Worm (Caenorhabditis elegans) whole organism, late embryonic: ENCODE measurements around the gene F56A8.5.
A peak's percentile ranks its signal among the peaks of the same experiment; 100 is the strongest.

Experiments used
- C08G9.2 ChIP-seq: sonication (generic microtip); optimal IDR thresholded peaks from 2 replicates; lab custom pipeline; 2016; ENCODE audit warnings: mild to moderate bottlenecking, missing genetic modification characterization, moderate library complexity, missing compliant biosample characterization
- C38D4.7 ChIP-seq: fragments of 200-800 bp; sonication (Bioruptor generic); optimal IDR thresholded peaks from 2 replicates; lab custom pipeline; 2018; ENCODE audit warnings: mild to moderate bottlenecking, missing genetic modification characterization, moderate library complexity, missing compliant biosample characterization
- F13H6.1 ChIP-seq: sonication (generic microtip); optimal IDR thresholded peaks from 2 replicates; lab custom pipeline; 2016; ENCODE audit warnings: missing genetic modification characterization, missing compliant biosample characterization
- K02D7.2 ChIP-seq: sonication (generic microtip); optimal IDR thresholded peaks from 2 replicates; lab custom pipeline; 2017; ENCODE audit warnings: mild to moderate bottlenecking, missing genetic modification characterization, missing compliant biosample characterization
- Y22D7AL.16 ChIP-seq: sonication (generic microtip); optimal IDR thresholded peaks from 2 replicates; lab custom pipeline; 2016; ENCODE audit warnings: missing genetic modification characterization, missing compliant biosample characterization
- ceh-14 ChIP-seq: sonication (generic microtip); optimal IDR thresholded peaks from 2 replicates; lab custom pipeline; 2016; ENCODE audit warnings: missing genotype, missing genetic modification characterization, missing compliant biosample characterization
- ceh-18 ChIP-seq: sonication (generic microtip); optimal IDR thresholded peaks from 2 replicates; lab custom pipeline; 2016; ENCODE audit warnings: missing genetic modification characterization, missing compliant biosample characterization
- ceh-2 ChIP-seq: sonication (generic microtip); optimal IDR thresholded peaks from 2 replicates; lab custom pipeline; 2016; ENCODE audit warnings: missing genotype, missing genetic modification characterization, missing compliant biosample characterization
- ceh-24 ChIP-seq: sonication (generic microtip); optimal IDR thresholded peaks from 2 replicates; lab custom pipeline; 2016; ENCODE audit warnings: mild to moderate bottlenecking, missing genetic modification characterization, missing compliant biosample characterization
- ceh-31 ChIP-seq: sonication (generic microtip); optimal IDR thresholded peaks from 2 replicates; lab custom pipeline; 2016; ENCODE audit warnings: missing genetic modification characterization, missing compliant biosample characterization
- ceh-34 ChIP-seq: sonication (generic microtip); optimal IDR thresholded peaks from 2 replicates; lab custom pipeline; 2016; ENCODE audit warnings: mild to moderate bottlenecking, missing genetic modification characterization, missing compliant biosample characterization
- ceh-45 ChIP-seq: fragments of 200-800 bp; sonication (Bioruptor generic); IDR thresholded peaks from 2 replicates; pipeline ENCODE4 v1.3.6; 2022; ENCODE audit warnings: missing genetic modification reagents, missing genetic modification characterization, missing compliant biosample characterization
- ceh-48 ChIP-seq: sonication (generic microtip); optimal IDR thresholded peaks from 2 replicates; lab custom pipeline; 2016; ENCODE audit warnings: missing genetic modification characterization, inconsistent platforms, missing compliant biosample characterization
- che-1 ChIP-seq: sonication (generic microtip); optimal IDR thresholded peaks from 2 replicates; lab custom pipeline; 2016; ENCODE audit warnings: mild to moderate bottlenecking, missing genetic modification characterization, missing compliant biosample characterization
- dmd-4 ChIP-seq: sonication (generic microtip); optimal IDR thresholded peaks from 2 replicates; lab custom pipeline; 2016; ENCODE audit warnings: borderline replicate concordance, missing genetic modification characterization, missing compliant biosample characterization
- elt-2 ChIP-seq: sonication (generic microtip); optimal IDR thresholded peaks from 2 replicates; lab custom pipeline; 2016; ENCODE audit warnings: missing genetic modification reagents, missing genetic modification characterization, missing compliant biosample characterization
- ets-4 ChIP-seq: sonication (generic microtip); optimal IDR thresholded peaks from 2 replicates; lab custom pipeline; 2016; ENCODE audit warnings: missing genetic modification characterization, missing compliant biosample characterization
- eyg-1 ChIP-seq: sonication (generic microtip); optimal IDR thresholded peaks from 2 replicates; lab custom pipeline; 2016; ENCODE audit warnings: missing genotype, missing genetic modification characterization, missing compliant biosample characterization
- fax-1 ChIP-seq: sonication (generic microtip); optimal IDR thresholded peaks from 2 replicates; lab custom pipeline; 2016; ENCODE audit warnings: missing genotype, missing genetic modification characterization, missing compliant biosample characterization
- fkh-10 ChIP-seq: fragments of 150-350 bp; optimal IDR thresholded peaks from 2 replicates; lab custom pipeline; 2014; ENCODE audit warnings: missing biosample characterization, missing genetic modification reagents, missing genetic modification characterization
- fkh-6 ChIP-seq: sonication (generic microtip); optimal IDR thresholded peaks from 2 replicates; lab custom pipeline; 2016; ENCODE audit warnings: missing genetic modification characterization, missing compliant biosample characterization
- hlh-13 ChIP-seq: fragments of 200-800 bp; sonication (Bioruptor generic); optimal IDR thresholded peaks from 2 replicates; lab custom pipeline; 2018; ENCODE audit warnings: mild to moderate bottlenecking, missing genetic modification characterization, missing compliant biosample characterization
- lin-11 ChIP-seq: fragments of 200-800 bp; sonication (Bioruptor generic); optimal IDR thresholded peaks from 2 replicates; lab custom pipeline; 2018; ENCODE audit warnings: mild to moderate bottlenecking, missing genetic modification characterization, missing compliant biosample characterization
- nfya-1 ChIP-seq: sonication (generic microtip); optimal IDR thresholded peaks from 2 replicates; lab custom pipeline; 2017; ENCODE audit warnings: missing genetic modification characterization, mild to moderate bottlenecking, missing compliant biosample characterization, antibody characterized with exemption, moderate library complexity
- nhr-11 ChIP-seq: fragments of 150-350 bp; optimal IDR thresholded peaks from 2 replicates; lab custom pipeline; 2014; ENCODE audit warnings: missing biosample characterization, missing genetic modification characterization
- npax-4 ChIP-seq: sonication (generic microtip); optimal IDR thresholded peaks from 2 replicates; lab custom pipeline; 2016; ENCODE audit warnings: missing genetic modification characterization, missing compliant biosample characterization
- odd-2 ChIP-seq: sonication (generic microtip); optimal IDR thresholded peaks from 2 replicates; lab custom pipeline; 2017; ENCODE audit warnings: antibody characterized with exemption, mild to moderate bottlenecking, missing genetic modification characterization, missing compliant biosample characterization
- pax-1 ChIP-seq: fragments of 150-350 bp; optimal IDR thresholded peaks from 2 replicates; lab custom pipeline; 2014; ENCODE audit warnings: missing biosample characterization, missing genetic modification characterization
- pha-4 ChIP-seq: fragments of 150-350 bp; optimal IDR thresholded peaks from 2 replicates; lab custom pipeline; 2018; ENCODE audit warnings: missing biosample characterization, missing genetic modification reagents, missing genetic modification characterization
- ref-2 ChIP-seq: sonication (generic microtip); optimal IDR thresholded peaks from 2 replicates; lab custom pipeline; 2016; ENCODE audit warnings: missing genetic modification characterization, missing compliant biosample characterization
- sdc-2 ChIP-seq: sonication (generic microtip); optimal IDR thresholded peaks from 2 replicates; lab custom pipeline; 2016; ENCODE audit warnings: missing genotype, missing genetic modification characterization, missing compliant biosample characterization
- sox-2 ChIP-seq: fragments of 200-800 bp; sonication (Bioruptor generic); IDR thresholded peaks from 2 replicates; pipeline ENCODE4 v1.3.6; 2022; ENCODE audit warnings: missing genetic modification reagents, missing genetic modification characterization, missing compliant biosample characterization
- syd-9 ChIP-seq: sonication (generic microtip); optimal IDR thresholded peaks from 2 replicates; lab custom pipeline; 2016; ENCODE audit warnings: mild to moderate bottlenecking, missing genetic modification characterization, moderate library complexity, missing compliant biosample characterization
- tbx-7 ChIP-seq: sonication (generic microtip); optimal IDR thresholded peaks from 2 replicates; lab custom pipeline; 2016; ENCODE audit warnings: missing genotype, missing genetic modification characterization, missing compliant biosample characterization
- ttx-3 ChIP-seq: sonication (generic microtip); optimal IDR thresholded peaks from 2 replicates; lab custom pipeline; 2016; ENCODE audit warnings: missing genetic modification reagents, missing genetic modification characterization, missing compliant biosample characterization
- unc-3 ChIP-seq, 2 experiments: fragments of 200-800 bp in 1 of 2; sonication (Bioruptor generic) in 1 of 2; sonication (generic microtip) in 1 of 2; conservative IDR thresholded peaks in 1 of 2; optimal IDR thresholded peaks in 1 of 2; 2 replicates each; pipeline versions ENCODE4 v1.3.6 to Lab custom; 2016 to 2022; ENCODE audit warnings: missing compliant biosample characterization in 2 of 2, missing genetic modification characterization in 2 of 2, missing genetic modification reagents in 1 of 2
- unc-42 ChIP-seq: sonication (generic microtip); optimal IDR thresholded peaks from 2 replicates; lab custom pipeline; 2016; ENCODE audit warnings: missing genotype, missing genetic modification characterization, missing compliant biosample characterization
- zip-5 ChIP-seq: sonication (generic microtip); optimal IDR thresholded peaks from 2 replicates; lab custom pipeline; 2016; ENCODE audit warnings: missing genetic modification characterization, missing compliant biosample characterization
- ztf-16 ChIP-seq: sonication (generic microtip); optimal IDR thresholded peaks from 2 replicates; lab custom pipeline; 2017; ENCODE audit warnings: missing genetic modification characterization, missing compliant biosample characterization

Gene F56A8.5

DNA sequence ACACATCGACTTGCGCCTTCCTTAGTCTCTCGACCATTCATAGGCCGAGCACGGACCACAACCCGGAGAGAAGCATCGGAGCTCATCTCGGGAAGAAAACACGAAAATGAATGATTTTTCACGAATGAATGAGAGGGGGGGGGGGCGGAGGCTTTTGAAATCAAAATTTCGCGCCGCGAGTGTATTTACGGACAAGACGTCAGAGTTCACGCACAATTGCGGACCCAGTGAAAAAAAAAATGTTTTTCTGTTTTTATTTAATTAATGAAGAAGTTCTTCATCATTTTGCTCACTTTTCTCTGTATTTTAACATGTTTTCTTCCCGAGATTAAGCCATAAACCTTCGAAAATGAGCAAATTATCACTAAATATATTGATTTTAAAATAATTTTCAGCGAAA, 41.4 kb downstream of the F56A8.5 start, which contains the start of the genes klp-19 and slc-36.1:
Gene klp-19 (minus strand): TSS at position 153 of the 400 bp plus-strand sequence.
Gene slc-36.1 (plus strand): TSS at position 396 of the 400 bp plus-strand sequence.
- TF ChIP-seq ceh-31 (peak; percentile 12), C08G9.2 (tag; lab: Kevin White, UChicago) (no peak), pha-4 (no peak), tbx-7 (tag; lab: Kevin White, UChicago) (no peak), sdc-2 (tag; lab: Kevin White, UChicago) (no peak), ets-4 (tag; lab: Kevin White, UChicago) (no peak), ref-2 (tag; lab: Kevin White, UChicago) (no peak), ceh-34 (tag; lab: Kevin White, UChicago) (peak; percentile 12), ztf-16 (tag; lab: Kevin White, UChicago) (no peak), sox-2 (no peak), nfya-1 (peak; percentile 42), zip-5 (tag; lab: Kevin White, UChicago) (no peak), F13H6.1 (tag; lab: Kevin White, UChicago) (no peak), npax-4 (tag; lab: Kevin White, UChicago) (no peak), ttx-3 (tag; lab: Kevin White, UChicago) (no peak), odd-2 (no peak), unc-42 (tag; lab: Kevin White, UChicago) (peak; percentile 78), fkh-6 (tag; lab: Kevin White, UChicago) (no peak), dmd-4 (tag; lab: Kevin White, UChicago) (no peak)

DNA sequence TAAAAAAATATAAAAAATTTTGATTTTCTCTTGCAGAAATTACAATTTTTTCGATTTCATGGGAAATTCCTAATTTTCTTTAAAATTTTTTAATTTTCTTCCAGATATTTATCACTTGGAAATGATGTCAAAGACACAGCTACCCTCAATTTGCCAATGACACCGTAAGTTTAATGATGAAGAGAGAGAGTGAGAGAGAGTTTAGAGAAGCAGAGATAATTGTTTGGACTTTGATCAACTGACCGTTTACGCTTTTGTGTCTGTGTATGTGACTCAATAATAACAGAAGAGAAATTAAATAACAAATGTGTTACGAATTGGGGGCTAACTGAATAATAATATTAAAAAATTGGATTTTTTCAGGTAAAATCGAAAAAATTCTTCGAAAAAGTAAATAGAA, 44.9 kb downstream of the F56A8.5 start:
- TF ChIP-seq sox-2: no peak
- no peak for TF ChIP-seq ceh-24 (tag; lab: Kevin White, UChicago)
- TF ChIP-seq che-1: no peak
- no peak for TF ChIP-seq pha-4
- TF ChIP-seq ztf-16 (tag; lab: Kevin White, UChicago): no peak
- no peak for TF ChIP-seq fkh-10 (GFP tag; lab: Kevin White, UChicago)
- TF ChIP-seq, all 69 proteins: peak for 0

DNA sequence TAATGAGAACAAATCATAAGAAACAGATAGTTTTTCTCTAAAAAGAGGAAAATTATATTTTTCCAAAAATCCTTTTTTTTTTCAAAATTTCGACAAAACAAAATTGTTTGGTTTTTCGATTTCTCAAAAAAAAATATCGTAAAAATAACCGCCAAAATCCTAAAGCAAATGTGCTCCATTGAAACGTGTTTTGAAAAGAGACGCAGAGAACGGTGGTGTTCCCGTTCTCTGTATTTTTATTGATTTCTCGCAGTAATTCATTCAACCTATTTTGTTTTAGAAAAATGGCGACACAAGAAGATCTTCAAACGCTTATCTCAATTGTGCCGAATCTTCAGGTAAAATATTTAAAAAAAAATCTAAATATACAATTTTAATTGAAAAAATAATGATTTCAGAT, 48.1 kb downstream of the F56A8.5 start, which contains the start of gene Y43F4B.10:
Gene Y43F4B.10 (plus strand): TSS at position 281 of the 400 bp plus-strand sequence.
- TF ChIP-seq ceh-48: peak; percentile 77
- TF ChIP-seq K02D7.2 (tag; lab: Kevin White, UChicago): no peak
- no peak for TF ChIP-seq zip-5 (tag; lab: Kevin White, UChicago)
- peak; percentile 10 for TF ChIP-seq nfya-1
- peak; percentile 40 for TF ChIP-seq pax-1

DNA sequence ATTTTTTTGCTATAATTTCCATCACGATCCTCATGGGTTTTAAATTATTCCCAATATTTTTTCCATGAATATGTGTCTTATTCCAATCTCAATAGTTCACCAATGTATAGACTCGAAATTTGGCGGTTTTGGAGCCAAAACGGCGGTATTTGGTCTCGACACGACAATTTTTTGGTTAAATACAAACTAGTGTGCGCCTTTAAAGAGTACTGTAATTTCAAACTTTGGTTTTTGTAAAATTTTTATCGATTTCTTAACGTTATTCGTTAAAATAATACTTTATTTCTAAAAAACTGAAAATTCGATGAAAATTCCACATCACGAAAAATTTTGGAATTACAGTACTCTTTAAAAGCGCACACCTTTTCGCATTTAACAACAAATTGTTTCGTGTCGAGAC, 49.0 kb downstream of the F56A8.5 start:
- no peak for TF ChIP-seq tbx-7 (tag; lab: Kevin White, UChicago)
- no peak for TF ChIP-seq ceh-48
- TF ChIP-seq lin-11 (tag; lab: Kevin White, UChicago): no peak
- TF ChIP-seq ceh-18: no peak
- no peak for TF ChIP-seq hlh-13 (GFP tag; lab: Kevin White, UChicago)
- no peak for TF ChIP-seq pax-1
- TF ChIP-seq unc-3 (GFP tag; conservative IDR thresholded peaks at IDR 0.05; lab: Robert Waterston, UW): no peak
- TF ChIP-seq unc-3 (tag; optimal IDR thresholded peaks at IDR 0.05; lab: Kevin White, UChicago): no peak
- no peak for TF ChIP-seq C38D4.7 (GFP tag; lab: Kevin White, UChicago)
- TF ChIP-seq ceh-34 (tag; lab: Kevin White, UChicago): no peak
- no peak for TF ChIP-seq pha-4
- TF ChIP-seq ceh-14 (tag; lab: Kevin White, UChicago): no peak
- no peak for TF ChIP-seq Y22D7AL.16 (tag; lab: Kevin White, UChicago)
- TF ChIP-seq sdc-2 (tag; lab: Kevin White, UChicago): no peak
- TF ChIP-seq nhr-11: no peak
- TF ChIP-seq ceh-45 (GFP tag; lab: Robert Waterston, UW): no peak
- TF ChIP-seq, all 69 proteins: peak for 0

DNA sequence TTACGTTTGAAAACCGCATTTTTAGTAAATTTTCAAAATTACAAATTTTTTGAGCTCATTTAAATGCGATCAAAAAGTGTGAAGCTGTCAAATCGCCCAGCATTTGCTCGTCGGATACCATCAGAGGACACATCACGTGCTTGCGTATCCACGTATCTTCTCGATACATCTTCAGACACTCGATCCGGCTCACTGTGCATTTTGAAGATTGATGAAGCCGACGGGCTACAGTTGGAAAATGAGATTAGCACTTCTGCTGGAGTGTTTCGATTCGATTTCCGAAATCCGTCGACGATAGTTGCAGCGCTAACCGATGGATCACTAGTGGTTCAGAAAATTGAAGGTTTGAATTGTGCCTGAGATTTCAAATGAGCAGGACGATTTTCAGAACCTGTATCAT, 49.4 kb downstream of the F56A8.5 start, which contains the start of gene dph-7:
Gene dph-7 (plus strand): TSS at position 53 of the 400 bp plus-strand sequence.
- TF ChIP-seq C08G9.2 (tag; lab: Kevin White, UChicago) (no peak), odd-2 (no peak), fax-1 (no peak), ceh-2 (tag; lab: Kevin White, UChicago) (no peak), syd-9 (tag; lab: Kevin White, UChicago) (no peak), Y22D7AL.16 (tag; lab: Kevin White, UChicago) (no peak), eyg-1 (no peak), elt-2 (no peak)
